Fruit fly (Drosophila melanogaster) whole organism, prepupa: Measurements from ENCODE around the gene Ir100a.

ENCODE experiments used
- Blimp-1 ChIP-seq: fragments of 200-800 bp; sonication (Bioruptor generic); optimal IDR thresholded peaks from 3 replicates; lab custom pipeline; 2017; ENCODE audit warnings: missing biosample characterization, missing genetic modification characterization, mild to moderate bottlenecking, moderate library complexity, missing genetic modification reagents
- CG11294 ChIP-seq: fragments of 200-800 bp; sonication (Bioruptor generic); IDR thresholded peaks from 2 replicates; pipeline ENCODE4 v1.3.6; 2022; ENCODE audit warnings: missing biosample characterization, missing genetic modification characterization
- CG11902 ChIP-seq: fragments of 200-800 bp; sonication (Bioruptor generic); optimal IDR thresholded peaks from 3 replicates; lab custom pipeline; 2016; ENCODE audit warnings: missing biosample characterization, missing genetic modification characterization
- CG1621 ChIP-seq: fragments of 200-800 bp; sonication (Bioruptor generic); optimal IDR thresholded peaks from 3 replicates; lab custom pipeline; 2018; ENCODE audit warnings: missing biosample characterization, mild to moderate bottlenecking, missing genetic modification characterization
- CG16779 ChIP-seq: fragments of 200-800 bp; sonication (Bioruptor generic); optimal IDR thresholded peaks from 3 replicates; lab custom pipeline; 2017; ENCODE audit warnings: missing biosample characterization, mild to moderate bottlenecking, missing genetic modification characterization
- CG3919 ChIP-seq: fragments of 200-800 bp; sonication (Bioruptor generic); optimal IDR thresholded peaks from 3 replicates; lab custom pipeline; 2016; ENCODE audit warnings: missing biosample characterization, missing genetic modification characterization
- CG6276 ChIP-seq: fragments of 200-800 bp; sonication (Bioruptor generic); optimal IDR thresholded peaks from 2 replicates; lab custom pipeline; 2017; ENCODE audit warnings: missing biosample characterization, mild to moderate bottlenecking, missing genetic modification characterization
- CG6792 ChIP-seq: fragments of 200-800 bp; sonication (Bioruptor generic); optimal IDR thresholded peaks from 3 replicates; lab custom pipeline; 2016; ENCODE audit warnings: missing biosample characterization, missing genetic modification characterization
- CG6854 ChIP-seq: fragments of 200-800 bp; sonication (Bioruptor generic); optimal IDR thresholded peaks from 2 replicates; lab custom pipeline; 2017; ENCODE audit warnings: missing biosample characterization, mild to moderate bottlenecking, missing genetic modification characterization
- CG7368 ChIP-seq: fragments of 200-800 bp; sonication (Bioruptor generic); optimal IDR thresholded peaks from 3 replicates; lab custom pipeline; 2016; ENCODE audit warnings: missing biosample characterization, missing genetic modification characterization
- CG8632 ChIP-seq: fragments of 200-800 bp; sonication (Bioruptor generic); optimal IDR thresholded peaks from 3 replicates; lab custom pipeline; 2016; ENCODE audit warnings: missing biosample characterization, missing genetic modification characterization
- CG9139 ChIP-seq: fragments of 200-800 bp; sonication (Bioruptor generic); optimal IDR thresholded peaks from 3 replicates; lab custom pipeline; 2017; ENCODE audit warnings: missing biosample characterization, mild to moderate bottlenecking, missing genetic modification characterization
- Eip75B ChIP-seq: fragments of 200-800 bp; sonication (Bioruptor generic); optimal IDR thresholded peaks from 3 replicates; lab custom pipeline; 2016; ENCODE audit warnings: missing biosample characterization, missing genetic modification characterization
- Eip78C ChIP-seq: fragments of 200-800 bp; sonication (Bioruptor generic); peaks from one replicate; lab custom pipeline; 2016; ENCODE audit warnings: missing biosample characterization, missing genetic modification characterization
- Eip93F ChIP-seq: fragments of 200-800 bp; sonication (Bioruptor generic); optimal IDR thresholded peaks from 2 replicates; lab custom pipeline; 2016; ENCODE audit warnings: missing biosample characterization, mild to moderate bottlenecking, missing genetic modification characterization
- Ets96B ChIP-seq: fragments of 200-800 bp; optimal IDR thresholded peaks from 2 replicates; lab custom pipeline; 2019; ENCODE audit warnings: missing biosample characterization, mild to moderate bottlenecking, missing genetic modification characterization, moderate library complexity
- Gug ChIP-seq: fragments of 200-800 bp; sonication (Bioruptor generic); IDR thresholded peaks from 2 replicates; pipeline ENCODE4 v1.3.6; 2022; ENCODE audit warnings: missing biosample characterization, missing genetic modification characterization
- Hr38 ChIP-seq: sonication (Bioruptor generic); optimal IDR thresholded peaks from 2 replicates; lab custom pipeline; 2016; ENCODE audit warnings: missing biosample characterization, missing genetic modification characterization
- Lpt ChIP-seq: fragments of 200-800 bp; sonication (Bioruptor generic); optimal IDR thresholded peaks from 3 replicates; lab custom pipeline; 2016; ENCODE audit warnings: missing biosample characterization, missing genetic modification characterization
- Met ChIP-seq: fragments of 200-800 bp; sonication (Bioruptor generic); optimal IDR thresholded peaks from 3 replicates; lab custom pipeline; 2016; ENCODE audit warnings: missing biosample characterization, missing genetic modification characterization
- Smox ChIP-seq: fragments of 200-800 bp; sonication (Bioruptor generic); optimal IDR thresholded peaks from 3 replicates; lab custom pipeline; 2016; ENCODE audit warnings: missing biosample characterization, missing genetic modification characterization
- Sox102F ChIP-seq: fragments of 200-800 bp; sonication (Bioruptor generic); optimal IDR thresholded peaks from 2 replicates; lab custom pipeline; 2016; ENCODE audit warnings: missing biosample characterization, mild to moderate bottlenecking, missing genetic modification characterization
- Sox14 ChIP-seq: fragments of 200-800 bp; sonication (Bioruptor generic); optimal IDR thresholded peaks from 3 replicates; lab custom pipeline; 2016; ENCODE audit warnings: missing biosample characterization, missing genetic modification characterization
- Sox15 ChIP-seq: fragments of 200-800 bp; sonication (Bioruptor generic); optimal IDR thresholded peaks from 3 replicates; lab custom pipeline; 2016; ENCODE audit warnings: missing biosample characterization, missing genetic modification characterization
- achi ChIP-seq: fragments of 200-800 bp; sonication (Bioruptor generic); optimal IDR thresholded peaks from 3 replicates; lab custom pipeline; 2016; ENCODE audit warnings: missing biosample characterization, missing genetic modification characterization
- acj6 ChIP-seq: fragments of 200-800 bp; sonication (Bioruptor generic); optimal IDR thresholded peaks from 3 replicates; lab custom pipeline; 2016; ENCODE audit warnings: missing biosample characterization, missing genetic modification characterization
- cyc ChIP-seq: fragments of 200-800 bp; sonication (Bioruptor generic); optimal IDR thresholded peaks from 3 replicates; lab custom pipeline; 2016; ENCODE audit warnings: missing biosample characterization, missing genetic modification characterization
- dac ChIP-seq: fragments of 200-800 bp; sonication (Bioruptor generic); optimal IDR thresholded peaks from 2 replicates; lab custom pipeline; 2017; ENCODE audit warnings: missing biosample characterization, mild to moderate bottlenecking, missing genetic modification characterization
- dsx ChIP-seq: fragments of 200-800 bp; optimal IDR thresholded peaks from 3 replicates; lab custom pipeline; 2019; ENCODE audit warnings: missing biosample characterization, mild to moderate bottlenecking, missing genetic modification characterization, moderate library complexity; ENCODE audit not compliant: poor library complexity, severe bottlenecking
- eg ChIP-seq: fragments of 200-800 bp; sonication (Bioruptor generic); IDR thresholded peaks from 3 replicates; pipeline ENCODE4 v1.3.6; 2022; ENCODE audit warnings: missing biosample characterization, missing genetic modification characterization
- esn ChIP-seq: fragments of 200-800 bp; sonication (Bioruptor generic); optimal IDR thresholded peaks from 2 replicates; lab custom pipeline; 2016; ENCODE audit warnings: missing biosample characterization, mild to moderate bottlenecking, missing genetic modification characterization, moderate library complexity
- fd59A ChIP-seq: fragments of 200-800 bp; sonication (Bioruptor generic); optimal IDR thresholded peaks from 2 replicates; lab custom pipeline; 2017; ENCODE audit warnings: missing biosample characterization, mild to moderate bottlenecking, missing genetic modification characterization, missing genetic modification reagents
- fd85E ChIP-seq: fragments of 200-800 bp; sonication (Bioruptor generic); optimal IDR thresholded peaks from 3 replicates; lab custom pipeline; 2016; ENCODE audit warnings: missing biosample characterization, missing genetic modification characterization
- fkh ChIP-seq: fragments of 200-800 bp; sonication (Bioruptor generic); optimal IDR thresholded peaks from 3 replicates; lab custom pipeline; 2017; ENCODE audit warnings: missing biosample characterization, mild to moderate bottlenecking, missing genetic modification characterization, moderate library complexity
- lz ChIP-seq: fragments of 200-800 bp; sonication (Bioruptor generic); optimal IDR thresholded peaks from 3 replicates; lab custom pipeline; 2016; ENCODE audit warnings: missing biosample characterization, missing genetic modification characterization
- pdm3 ChIP-seq: fragments of 200-800 bp; sonication (Bioruptor generic); optimal IDR thresholded peaks from 3 replicates; lab custom pipeline; 2016; ENCODE audit warnings: missing biosample characterization, missing genetic modification characterization
- spab ChIP-seq: fragments of 200-800 bp; sonication (Bioruptor generic); optimal IDR thresholded peaks from 2 replicates; lab custom pipeline; 2017; ENCODE audit warnings: missing biosample characterization, mild to moderate bottlenecking, missing genetic modification characterization, missing genetic modification reagents
- ss ChIP-seq, 2 experiments: fragments of 200-800 bp; sonication (Bioruptor generic); optimal IDR thresholded peaks; 2 replicates in 1 of 2; 3 replicates in 1 of 2; lab custom pipeline; 2017 to 2018; ENCODE audit warnings: mild to moderate bottlenecking in 2 of 2, missing biosample characterization in 2 of 2, missing genetic modification characterization in 2 of 2, moderate library complexity in 1 of 2
- svp ChIP-seq: fragments of 200-800 bp; sonication (Bioruptor generic); peaks from one replicate; lab custom pipeline; 2016; ENCODE audit warnings: missing biosample characterization, missing genetic modification characterization
- topi ChIP-seq: fragments of 200-800 bp; sonication (Bioruptor generic); optimal IDR thresholded peaks from 3 replicates; lab custom pipeline; 2016; ENCODE audit warnings: missing biosample characterization, missing genetic modification characterization
- vri ChIP-seq: fragments of 200-800 bp; sonication (Bioruptor generic); optimal IDR thresholded peaks from 3 replicates; lab custom pipeline; 2016; ENCODE audit warnings: missing biosample characterization, mild to moderate bottlenecking, missing genetic modification characterization

The Ir100a gene

dm6 chr3R:31800663-31801062, at the start of gene Ir100a:
Ir100a (plus strand) TSS chr3R:31800963.
- TF ChIP-seq achi (no peak), Hr38 (no peak), Sox14 (no peak), CG7368 (no peak), fkh (no peak), Eip75B (GFP tag; lab: Kevin White, UChicago) (no peak), Gug (GFP tag; lab: Robert Waterston, UW) (no peak), Met (GFP tag; lab: Kevin White, UChicago) (no peak), Eip78C (GFP tag; lab: Kevin White, UChicago) (no peak), acj6 (GFP tag; lab: Kevin White, UChicago) (no peak), dsx (GFP tag; lab: Kevin White, UChicago) (no peak), dac (GFP tag; lab: Kevin White, UChicago) (no peak), vri (GFP tag; lab: Kevin White, UChicago) (no peak), pdm3 (GFP tag; lab: Kevin White, UChicago) (no peak)

DNA sequence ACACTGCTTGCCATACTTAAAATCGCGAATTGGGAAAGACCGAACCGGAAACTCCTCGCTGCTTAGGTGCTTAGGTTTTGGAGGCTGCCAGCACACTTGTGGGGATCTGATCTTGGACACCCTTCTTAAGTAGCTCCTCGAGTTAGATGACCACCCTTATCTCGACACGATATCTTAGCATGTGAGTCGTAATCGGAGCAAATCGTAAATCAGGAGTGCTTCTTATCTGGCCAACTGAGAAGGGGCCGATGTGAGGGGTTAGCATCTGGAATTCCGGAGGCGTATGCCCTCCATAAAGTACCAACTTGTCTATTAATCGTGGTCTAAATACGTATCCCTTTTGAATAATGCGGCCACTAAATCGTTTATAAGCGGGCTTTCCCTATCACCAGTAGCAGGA, 46.2 kb upstream of the Ir100a start, which contains the start of gene salt:
TSS of gene salt (minus strand) at position 101 of the 400 bp plus-strand sequence.
- TF ChIP-seq CG6792 (no peak), Eip75B (GFP tag; lab: Kevin White, UChicago) (no peak), dac (GFP tag; lab: Kevin White, UChicago) (no peak), fkh (no peak), Sox102F (GFP tag; lab: Kevin White, UChicago) (no peak), Sox15 (GFP tag; lab: Kevin White, UChicago) (no peak)

DNA sequence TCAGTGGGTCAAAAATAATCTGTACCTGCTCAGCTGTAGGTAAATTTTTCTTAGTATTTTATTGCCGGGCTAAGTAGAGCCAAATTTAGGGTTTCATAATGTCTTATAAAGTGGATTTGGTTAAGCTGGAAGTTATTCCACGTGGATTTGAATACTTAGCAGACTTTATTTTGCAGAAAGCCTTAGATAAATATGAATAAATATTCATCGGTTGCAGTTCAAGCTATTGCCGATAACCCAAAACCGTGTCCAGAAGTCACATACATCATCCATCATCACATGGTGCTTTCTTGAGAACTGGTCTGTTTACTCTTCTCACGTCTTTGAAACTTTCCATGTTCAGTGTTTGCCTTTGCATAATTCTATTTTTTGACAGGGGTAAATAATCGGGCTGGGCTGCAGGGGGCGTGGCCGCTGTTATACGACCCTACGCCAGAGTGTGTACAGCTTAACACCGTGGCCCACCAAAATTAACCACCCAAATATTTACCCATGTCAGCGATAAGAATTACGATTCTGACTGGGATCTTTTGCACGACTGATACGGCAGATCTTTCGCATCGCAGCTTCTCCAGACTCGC, 42.1 kb upstream of the Ir100a start, which contains the start of gene CG2187:
TSS of gene CG2187 (minus strand) at position 51 of the 581 bp plus-strand sequence.
- TF ChIP-seq svp (peak; percentile 71), fkh (peak; percentile 87), lz (no peak)
- TF ChIP-seq, all 60 proteins: peak for 2

DNA sequence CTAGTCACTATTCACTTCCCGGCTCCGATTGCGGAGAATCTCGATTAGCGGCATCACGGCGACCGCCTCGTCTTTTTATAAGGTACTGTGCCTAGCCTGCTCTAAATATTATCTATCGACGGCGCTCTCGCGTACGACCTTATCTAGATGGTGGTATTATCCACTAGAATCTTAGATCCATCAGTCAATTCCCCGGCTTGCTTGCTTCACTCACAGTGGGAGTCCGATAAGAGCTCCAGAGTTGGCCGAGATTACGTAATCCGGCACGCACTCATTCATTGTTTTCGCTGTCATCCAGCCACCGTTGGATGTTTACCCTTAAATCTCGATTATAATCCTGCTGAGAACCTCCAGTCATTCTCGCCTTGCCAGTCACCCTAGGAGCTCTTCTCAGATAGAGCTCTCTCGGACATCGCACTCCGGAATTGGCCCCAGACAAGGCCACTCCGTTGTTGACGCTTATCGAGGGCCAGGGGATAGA, 39.2 kb upstream of the Ir100a start, which contains the start of gene Smvt:
TSS of gene Smvt (minus strand) at position 51 of the 481 bp plus-strand sequence.
- TF ChIP-seq vri (GFP tag; lab: Kevin White, UChicago) (peak; percentile 49), fd85E (GFP tag; lab: Kevin White, UChicago) (no peak), fkh (peak; percentile 7), Ets96B (tag; lab: Kevin White, UChicago) (no peak)

dm6 chr3R:31762672-31763071, 38.1 kb upstream of the Ir100a start:
- peak; percentile 58 for TF ChIP-seq spab (GFP tag; lab: Kevin White, UChicago)
- peak; percentile 57 for TF ChIP-seq Sox15 (GFP tag; lab: Kevin White, UChicago)
- no peak for TF ChIP-seq dsx (GFP tag; lab: Kevin White, UChicago)
- TF ChIP-seq CG9139 (GFP tag; lab: Kevin White, UChicago): peak; percentile 27
- no peak for TF ChIP-seq esn
- peak; percentile 74 for TF ChIP-seq eg (GFP tag; lab: Robert Waterston, UW)
- TF ChIP-seq topi (GFP tag; lab: Kevin White, UChicago): peak; percentile 28
- peak; percentile 78 for TF ChIP-seq achi
- TF ChIP-seq CG6854 (GFP tag; lab: Kevin White, UChicago): no peak
- peak; percentile 17 for TF ChIP-seq Smox (GFP tag; lab: Kevin White, UChicago)
- TF ChIP-seq Eip78C (GFP tag; lab: Kevin White, UChicago): peak; percentile 95
- peak; percentile 69 for TF ChIP-seq svp
- TF ChIP-seq fd59A (GFP tag; lab: Kevin White, UChicago): peak; percentile 46
- TF ChIP-seq Gug (GFP tag; lab: Robert Waterston, UW): peak; percentile 62
- peak; percentile 68 for TF ChIP-seq acj6 (GFP tag; lab: Kevin White, UChicago)
- TF ChIP-seq Sox14: peak; percentile 34
- TF ChIP-seq CG6276 (GFP tag; lab: Kevin White, UChicago): peak; percentile 43
- TF ChIP-seq CG3919 (GFP tag; lab: Kevin White, UChicago): peak; percentile 79
- TF ChIP-seq Ets96B (tag; lab: Kevin White, UChicago): peak; percentile 81
- peak in 1 of 2 experiments; percentile 75 for TF ChIP-seq ss (GFP tag; optimal IDR thresholded peaks at IDR 0.05; lab: Kevin White, UChicago)
- TF ChIP-seq Blimp-1 (GFP tag; lab: Kevin White, UChicago): no peak
- TF ChIP-seq Lpt (GFP tag; lab: Kevin White, UChicago): peak; percentile 69
- TF ChIP-seq cyc: no peak
- no peak for TF ChIP-seq Eip93F (GFP tag; lab: Kevin White, UChicago)
- TF ChIP-seq CG6792: peak; percentile 72
- TF ChIP-seq CG1621: peak; percentile 62
- no peak for TF ChIP-seq lz
- TF ChIP-seq CG8632 (GFP tag; lab: Kevin White, UChicago): peak; percentile 71
- peak; percentile 13; the same call in 1 of the 2 replicates for TF ChIP-seq CG11294 (GFP tag; lab: Robert Waterston, UW)
- TF ChIP-seq CG11902 (GFP tag; lab: Kevin White, UChicago): peak; percentile 45
- peak; percentile 31 for TF ChIP-seq CG16779 (tag; lab: Kevin White, UChicago)
